Worm (Caenorhabditis elegans): ENCODE results near the gene mig-17.

mig-17 gene

DNA sequence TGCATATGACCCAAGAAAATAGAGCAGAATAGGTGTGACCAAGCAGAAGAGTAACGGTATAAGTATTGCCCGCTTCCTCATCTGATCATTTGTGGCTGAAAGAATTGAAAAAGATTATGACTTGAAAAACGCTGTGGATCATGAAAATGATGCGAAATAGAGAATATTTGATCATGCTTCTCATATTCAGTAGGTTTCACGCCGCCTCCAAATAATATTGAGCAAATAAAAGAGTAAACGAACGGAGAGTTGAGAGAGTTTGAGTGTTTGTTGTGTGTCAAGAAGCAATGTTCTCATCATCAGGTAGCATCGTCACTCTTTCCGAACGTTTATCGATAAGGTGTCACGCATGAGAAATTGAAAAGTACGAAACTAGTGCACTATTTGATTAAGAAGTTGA, 49.8 kb downstream of the mig-17 start, which contains the start of gene htrl-1:
Gene htrl-1, minus strand, starts transcription at position 101 of the 400 bp plus-strand sequence.
- no peak for TF ChIP-seq gei-8 (GFP tag; optimal IDR thresholded peaks at IDR 0.05)
- no peak for TF ChIP-seq aha-1 (tag)
- no peak for TF ChIP-seq F44E2.7 (GFP tag; IDR thresholded peaks at IDR 0.05)
- TF ChIP-seq php-3 (GFP tag; IDR thresholded peaks at IDR 0.05) = no peak
- no peak for TF ChIP-seq spr-3 (GFP tag; optimal IDR thresholded peaks at IDR 0.05)
- TF ChIP-seq nhr-28 (tag; optimal IDR thresholded peaks at IDR 0.05) = no peak
- no peak for TF ChIP-seq ctbp-1 (GFP tag; IDR thresholded peaks at IDR 0.05)
- no peak for TF ChIP-seq F10B5.3 (tag; optimal IDR thresholded peaks at IDR 0.05)
- TF ChIP-seq lin-15B (tag; optimal IDR thresholded peaks at IDR 0.05) = no peak
- no peak for TF ChIP-seq ztf-11 (tag; optimal IDR thresholded peaks at IDR 0.05)
- no peak for TF ChIP-seq daf-19 (GFP tag; conservative IDR thresholded peaks at IDR 0.05)
- no peak for TF ChIP-seq T20F7.1 (GFP tag; optimal IDR thresholded peaks at IDR 0.05)
- no peak for TF ChIP-seq zfp-2 (tag; optimal IDR thresholded peaks at IDR 0.05)
- TF ChIP-seq lim-7 (GFP tag; IDR thresholded peaks at IDR 0.05) = no peak
- no peak for TF ChIP-seq lin-29 (GFP tag; IDR thresholded peaks at IDR 0.05)
- TF ChIP-seq unc-39 (tag; optimal IDR thresholded peaks at IDR 0.05) = no peak
- no peak for TF ChIP-seq tag-97 (GFP tag; IDR thresholded peaks at IDR 0.05)

DNA sequence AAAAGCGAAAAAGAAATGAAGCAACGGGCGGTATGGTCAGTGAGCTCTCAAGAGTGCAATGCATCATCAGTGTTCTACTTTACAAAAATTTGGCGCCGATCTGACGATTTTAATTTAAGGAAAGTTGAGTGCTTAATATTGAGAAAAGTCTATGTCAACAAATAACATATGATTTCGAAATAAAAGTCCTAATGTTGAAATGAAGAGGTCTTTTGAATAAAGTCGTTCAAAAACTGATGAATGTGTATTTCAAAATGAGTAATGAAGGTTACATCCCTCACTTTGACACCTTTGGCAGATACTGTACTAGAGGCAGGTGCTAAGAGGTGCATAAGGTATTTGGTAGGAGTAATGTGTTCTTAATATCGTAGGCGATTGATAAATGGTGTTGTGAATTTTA, 51.0 kb downstream of the mig-17 start:
- TF ChIP-seq unc-62 (GFP tag; optimal IDR thresholded peaks at IDR 0.05 in 1 of 2) (peak in 1 of 2 experiments; percentile 92), unc-62 (tag; optimal IDR thresholded peaks at IDR 0.05) (no peak), nhr-76 (tag; optimal IDR thresholded peaks at IDR 0.05) (no peak), rbr-2 (tag; optimal IDR thresholded peaks at IDR 0.05) (no peak)
